Worm (Caenorhabditis elegans) whole organism, L1 larva: ENCODE data around the gene islo-1.
A peak's percentile ranks its signal among the peaks of the same experiment; 100 is the strongest.

Source experiments
- F16B12.6 ChIP-seq: fragments of 150-350 bp; optimal IDR thresholded peaks from 2 replicates; lab custom pipeline; 2014; ENCODE audit warnings: missing biosample characterization, missing genetic modification characterization
- Y116A8C.19 ChIP-seq: sonication (generic microtip); optimal IDR thresholded peaks from 2 replicates; lab custom pipeline; 2016; ENCODE audit warnings: missing compliant biosample characterization, missing genetic modification characterization, borderline replicate concordance
- alr-1 ChIP-seq: fragments of 200-800 bp; sonication (Bioruptor generic); optimal IDR thresholded peaks from 2 replicates; lab custom pipeline; 2018; ENCODE audit warnings: borderline replicate concordance, mild to moderate bottlenecking, missing genetic modification characterization, missing compliant biosample characterization
- aly-2 ChIP-seq: fragments of 150-350 bp; optimal IDR thresholded peaks from 2 replicates; lab custom pipeline; 2014; ENCODE audit warnings: missing biosample characterization, missing genetic modification characterization
- ceh-90 ChIP-seq: sonication (generic microtip); optimal IDR thresholded peaks from 2 replicates; lab custom pipeline; 2016; ENCODE audit warnings: missing genetic modification characterization, missing compliant biosample characterization
- ces-1 ChIP-seq: fragments of 150-350 bp; optimal IDR thresholded peaks from 2 replicates; lab custom pipeline; 2014; ENCODE audit warnings: missing biosample characterization, missing genetic modification reagents, missing genetic modification characterization
- dpl-1 ChIP-seq, 3 experiments: fragments of 150-350 bp in 2 of 3; sonication (generic microtip) in 1 of 3; optimal IDR thresholded peaks; 2 replicates each; lab custom pipeline; 2014 to 2017; ENCODE audit warnings: missing biosample characterization in 3 of 3, missing genetic modification characterization in 3 of 3, missing genetic modification reagents in 3 of 3
- dsc-1 ChIP-seq: sonication (generic microtip); optimal IDR thresholded peaks from 2 replicates; lab custom pipeline; 2016; ENCODE audit warnings: mild to moderate bottlenecking, missing genetic modification characterization, missing compliant biosample characterization
- efl-3 ChIP-seq: fragments of 200-800 bp; sonication (Bioruptor generic); optimal IDR thresholded peaks from 2 replicates; lab custom pipeline; 2018; ENCODE audit warnings: mild to moderate bottlenecking, missing genetic modification characterization, missing compliant biosample characterization
- egl-27 ChIP-seq, 2 experiments: fragments of 150-350 bp in 1 of 2; sonication (generic microtip); optimal IDR thresholded peaks; 3 replicates each; lab custom pipeline; 2017 to 2018; ENCODE audit warnings: missing biosample characterization in 2 of 2, missing genetic modification characterization in 2 of 2, missing genetic modification reagents in 2 of 2
- elt-3 ChIP-seq, 6 experiments: fragments of 150-350 bp in 1 of 6; sonication (generic microtip); optimal IDR thresholded peaks; 2 replicates each; lab custom pipeline; 2017 to 2018; ENCODE audit warnings: missing biosample characterization in 6 of 6, missing genetic modification characterization in 6 of 6, inconsistent platforms in 1 of 6
- ets-5 ChIP-seq: fragments of 200-800 bp; sonication (Bioruptor generic); IDR thresholded peaks from 2 replicates; pipeline ENCODE4 v1.3.6; 2022; ENCODE audit warnings: missing genetic modification characterization, missing compliant biosample characterization
- hpl-2 ChIP-seq: fragments of 150-350 bp; optimal IDR thresholded peaks from 2 replicates; lab custom pipeline; 2014; ENCODE audit warnings: missing biosample characterization, missing genetic modification reagents, missing genetic modification characterization
- irx-1 ChIP-seq: sonication (generic microtip); optimal IDR thresholded peaks from 2 replicates; lab custom pipeline; 2016; ENCODE audit warnings: missing genetic modification characterization, missing compliant biosample characterization
- jun-1 ChIP-seq: fragments of 150-350 bp; optimal IDR thresholded peaks from 2 replicates; lab custom pipeline; 2014; ENCODE audit warnings: missing biosample characterization, missing genetic modification reagents, missing genetic modification characterization
- lin-13 ChIP-seq: fragments of 150-350 bp; optimal IDR thresholded peaks from 2 replicates; lab custom pipeline; 2014; ENCODE audit warnings: missing biosample characterization, missing genetic modification reagents, missing genetic modification characterization
- lin-14 ChIP-seq: fragments of 200-800 bp; sonication (Bioruptor generic); optimal IDR thresholded peaks from 2 replicates; lab custom pipeline; 2018; ENCODE audit warnings: mild to moderate bottlenecking, missing genetic modification characterization, moderate library complexity, missing compliant biosample characterization
- lsy-2 ChIP-seq, 2 experiments: fragments of 150-350 bp; optimal IDR thresholded peaks; 2 replicates each; lab custom pipeline; 2014; ENCODE audit warnings: missing biosample characterization in 2 of 2, missing genetic modification characterization in 2 of 2
- mab-9 ChIP-seq: fragments of 200-800 bp; sonication (Bioruptor generic); IDR thresholded peaks from 2 replicates; pipeline ENCODE4 v1.3.6; 2022; ENCODE audit warnings: missing genetic modification reagents, missing genetic modification characterization, missing compliant biosample characterization
- mdl-1 ChIP-seq, 2 experiments: fragments of 150-350 bp; optimal IDR thresholded peaks; 2 replicates each; lab custom pipeline; 2014 to 2017; ENCODE audit warnings: missing biosample characterization in 2 of 2, missing genetic modification characterization in 2 of 2, inconsistent platforms in 1 of 2
- nhr-28 ChIP-seq: fragments of 150-350 bp; optimal IDR thresholded peaks from 2 replicates; lab custom pipeline; 2014; ENCODE audit warnings: missing biosample characterization, missing genetic modification characterization
- nhr-76 ChIP-seq: sonication (generic microtip); optimal IDR thresholded peaks from 2 replicates; lab custom pipeline; 2017; ENCODE audit warnings: missing biosample characterization, missing genetic modification characterization
- nhr-84 ChIP-seq: sonication (generic microtip); optimal IDR thresholded peaks from 2 replicates; lab custom pipeline; 2017; ENCODE audit warnings: missing biosample characterization, missing genetic modification characterization
- nhr-85 ChIP-seq: sonication (generic microtip); peaks from one replicate; lab custom pipeline; 2016; ENCODE audit warnings: missing genetic modification characterization, inconsistent platforms, missing compliant biosample characterization
- nhr-90 ChIP-seq: sonication (generic microtip); optimal IDR thresholded peaks from 2 replicates; lab custom pipeline; 2016; ENCODE audit warnings: mild to moderate bottlenecking, missing genetic modification characterization, missing compliant biosample characterization; ENCODE audit not compliant: poor library complexity
- pag-3 ChIP-seq: sonication (generic microtip); optimal IDR thresholded peaks from 2 replicates; lab custom pipeline; 2017; ENCODE audit warnings: missing genetic modification characterization, mild to moderate bottlenecking, missing compliant biosample characterization, antibody characterized with exemption, borderline replicate concordance; ENCODE audit not compliant: insufficient read depth
- pax-3 ChIP-seq: fragments of 200-800 bp; sonication (Bioruptor generic); optimal IDR thresholded peaks from 2 replicates; lab custom pipeline; 2018; ENCODE audit warnings: mild to moderate bottlenecking, missing genetic modification characterization, moderate library complexity, missing compliant biosample characterization
- skn-1 ChIP-seq: fragments of 150-350 bp; optimal IDR thresholded peaks from 2 replicates; lab custom pipeline; 2014; ENCODE audit warnings: missing biosample characterization, missing genetic modification characterization
- snu-23 ChIP-seq: sonication (generic microtip); optimal IDR thresholded peaks from 2 replicates; lab custom pipeline; 2016; ENCODE audit warnings: missing genetic modification characterization, missing compliant biosample characterization
- sox-4 ChIP-seq: sonication (generic microtip); optimal IDR thresholded peaks from 2 replicates; lab custom pipeline; 2016; ENCODE audit warnings: missing genetic modification characterization, missing compliant biosample characterization
- sptf-1 ChIP-seq: fragments of 150-350 bp; optimal IDR thresholded peaks from 2 replicates; lab custom pipeline; 2014; ENCODE audit warnings: missing biosample characterization, missing genetic modification characterization
- sup-37 ChIP-seq: fragments of 200-800 bp; sonication (Bioruptor generic); optimal IDR thresholded peaks from 2 replicates; lab custom pipeline; 2018; ENCODE audit warnings: mild to moderate bottlenecking, missing genetic modification characterization, missing compliant biosample characterization
- swsn-7 ChIP-seq: sonication (generic microtip); optimal IDR thresholded peaks from 2 replicates; lab custom pipeline; 2016; ENCODE audit warnings: missing genetic modification characterization, missing compliant biosample characterization
- tbx-2 ChIP-seq: sonication (generic microtip); optimal IDR thresholded peaks from 2 replicates; lab custom pipeline; 2016; ENCODE audit warnings: missing genetic modification characterization, missing compliant biosample characterization
- unc-30 ChIP-seq: sonication (generic microtip); optimal IDR thresholded peaks from 2 replicates; lab custom pipeline; 2017; ENCODE audit warnings: missing biosample characterization, missing genetic modification characterization
- unc-62 ChIP-seq: fragments of 150-350 bp; optimal IDR thresholded peaks from 2 replicates; lab custom pipeline; 2014; ENCODE audit warnings: missing biosample characterization, missing genetic modification reagents, missing genetic modification characterization
- unc-86 ChIP-seq: sonication (generic microtip); optimal IDR thresholded peaks from 2 replicates; lab custom pipeline; 2016; ENCODE audit warnings: missing genetic modification characterization, missing compliant biosample characterization
- vab-15 ChIP-seq: sonication (generic microtip); optimal IDR thresholded peaks from 2 replicates; lab custom pipeline; 2017; ENCODE audit warnings: missing genotype, mild to moderate bottlenecking, missing genetic modification characterization, missing compliant biosample characterization
- xbp-1 ChIP-seq: sonication (generic microtip); optimal IDR thresholded peaks from 2 replicates; lab custom pipeline; 2016; ENCODE audit warnings: missing genetic modification characterization, missing compliant biosample characterization
- zag-1 ChIP-seq: fragments of 150-350 bp; optimal IDR thresholded peaks from 2 replicates; lab custom pipeline; 2014; ENCODE audit warnings: missing biosample characterization, missing genetic modification characterization
- ztf-11 ChIP-seq, 2 experiments: sonication (generic microtip); optimal IDR thresholded peaks; 2 replicates each; lab custom pipeline; 2016 to 2017; ENCODE audit warnings: missing genetic modification characterization in 2 of 2, missing biosample characterization in 1 of 2, missing compliant biosample characterization in 1 of 2

islo-1 gene

ce11 chrIV:8136005-8136512 is at the start of gene islo-1, which contains the start of gene isp-1 (continued):
- TF ChIP-seq nhr-28 (tag; lab: Kevin White, UChicago): no peak
- TF ChIP-seq alr-1 (tag; lab: Kevin White, UChicago): no peak
- TF ChIP-seq nhr-84: no peak
- peak; percentile 50 for TF ChIP-seq nhr-85 (tag; lab: Kevin White, UChicago)
- no peak for TF ChIP-seq efl-3
- no peak for TF ChIP-seq unc-62 (GFP tag; lab: Kevin White, UChicago)
- peak; percentile 24 for TF ChIP-seq F16B12.6 (tag; lab: Kevin White, UChicago)
- TF ChIP-seq ets-5 (GFP tag; lab: Robert Waterston, UW): no peak
- no peak for TF ChIP-seq dsc-1 (tag; lab: Kevin White, UChicago)
- TF ChIP-seq mdl-1 (tag; optimal IDR thresholded peaks at IDR 0.05; lab: Kevin White, UChicago): peak in 1 of 2 experiments; percentile 73
- TF ChIP-seq mab-9: no peak
- no peak for TF ChIP-seq Y116A8C.19 (tag; lab: Kevin White, UChicago)
- TF ChIP-seq lsy-2 (tag; optimal IDR thresholded peaks at IDR 0.05; lab: Kevin White, UChicago): peak; percentile 12 to 82
- TF ChIP-seq xbp-1 (tag; lab: Kevin White, UChicago): peak; percentile 22
- no peak for TF ChIP-seq nhr-76 (tag; lab: Kevin White, UChicago)
- TF ChIP-seq ces-1: no peak
- TF ChIP-seq pax-3 (tag; lab: Kevin White, UChicago): no peak
- TF ChIP-seq sup-37: no peak
- TF ChIP-seq aly-2 (tag; lab: Kevin White, UChicago): no peak
- TF ChIP-seq skn-1: peak; percentile 4
- TF ChIP-seq unc-30: no peak
- TF ChIP-seq zag-1 (tag; lab: Kevin White, UChicago): no peak
- peak; percentile 25 to 58 (median 46) for TF ChIP-seq dpl-1 (GFP tag; optimal IDR thresholded peaks at IDR 0.05; lab: Kevin White, UChicago)
- peak; percentile 26 for TF ChIP-seq lin-13 (GFP tag; lab: Kevin White, UChicago)
- no peak for TF ChIP-seq egl-27 (tag; optimal IDR thresholded peaks at IDR 0.05; lab: Kevin White, UChicago)
- peak in 1 of 6 experiments; percentile 4 for TF ChIP-seq elt-3 (tag; optimal IDR thresholded peaks at IDR 0.05; lab: Kevin White, UChicago)
- no peak for TF ChIP-seq ceh-90 (tag; lab: Kevin White, UChicago)
- TF ChIP-seq jun-1 (tag; lab: Kevin White, UChicago): no peak
- peak; percentile 15 for TF ChIP-seq tbx-2 (tag; lab: Kevin White, UChicago)
- TF ChIP-seq nhr-90 (tag; lab: Kevin White, UChicago): no peak
- no peak for TF ChIP-seq sox-4

- TF ChIP-seq sup-37 (no peak), hpl-2 (GFP tag; lab: Kevin White, UChicago) (no peak), sptf-1 (tag; lab: Kevin White, UChicago) (no peak), F16B12.6 (tag; lab: Kevin White, UChicago) (no peak), unc-62 (GFP tag; lab: Kevin White, UChicago) (no peak), snu-23 (no peak), pag-3 (tag; lab: Kevin White, UChicago) (no peak), swsn-7 (tag; lab: Kevin White, UChicago) (no peak), dpl-1 (GFP tag; optimal IDR thresholded peaks at IDR 0.05; lab: Kevin White, UChicago) (no peak), irx-1 (tag; lab: Kevin White, UChicago) (no peak), lin-14 (GFP tag; lab: Kevin White, UChicago) (no peak), sox-4 (no peak), unc-86 (tag; lab: Kevin White, UChicago) (no peak), ztf-11 (tag; optimal IDR thresholded peaks at IDR 0.05; lab: Kevin White, UChicago) (no peak), ceh-90 (tag; lab: Kevin White, UChicago) (no peak), vab-15 (tag; lab: Kevin White, UChicago) (no peak), egl-27 (tag; optimal IDR thresholded peaks at IDR 0.05; lab: Kevin White, UChicago) (no peak)
Observed at ce11 chrIV:8086552-8086951, 49.6 kb upstream of the islo-1 start, which contains the start of gene nsy-7. TSS of gene nsy-7 (minus strand) at chrIV:8086652.
